Worm (Caenorhabditis elegans): ENCODE results near the gene nhr-1.

The nhr-1 gene

DNA sequence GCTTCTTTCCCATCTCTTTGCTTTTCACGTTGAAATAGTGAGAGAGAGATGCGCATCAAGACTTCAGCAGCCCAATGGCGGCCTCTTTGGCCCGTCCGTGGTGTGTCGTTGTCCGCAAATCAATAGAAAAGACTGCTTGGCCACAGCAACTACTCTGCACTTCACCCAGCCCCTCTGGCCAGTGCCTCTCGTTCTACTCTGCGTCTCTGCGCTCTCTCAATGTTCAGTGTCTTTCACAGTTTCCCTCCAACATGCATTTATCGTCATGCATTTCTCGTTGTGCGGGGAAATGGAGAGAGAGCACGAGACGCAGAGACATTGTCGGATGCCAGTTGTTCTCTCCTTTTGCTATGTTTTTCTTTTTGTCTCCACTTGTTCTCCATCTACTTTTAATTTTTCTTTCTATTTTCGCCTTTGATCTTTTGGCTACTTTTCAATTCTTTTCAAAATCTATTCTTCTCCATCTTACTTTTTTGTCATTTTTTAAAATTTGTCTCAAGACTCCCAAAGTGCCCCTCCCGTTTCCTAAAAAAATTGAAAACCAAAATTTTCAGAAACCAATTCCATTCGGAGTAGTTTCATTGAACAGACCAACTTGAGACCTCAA is at the start of gene nhr-1:
Gene nhr-1 (plus strand): TSS at position 557 of the 607 bp plus-strand sequence.
- peak; percentile 83 for TF ChIP-seq him-1 (tag; optimal IDR thresholded peaks at IDR 0.05)
- TF ChIP-seq W03F9.2 (tag; optimal IDR thresholded peaks at IDR 0.05): no peak

DNA sequence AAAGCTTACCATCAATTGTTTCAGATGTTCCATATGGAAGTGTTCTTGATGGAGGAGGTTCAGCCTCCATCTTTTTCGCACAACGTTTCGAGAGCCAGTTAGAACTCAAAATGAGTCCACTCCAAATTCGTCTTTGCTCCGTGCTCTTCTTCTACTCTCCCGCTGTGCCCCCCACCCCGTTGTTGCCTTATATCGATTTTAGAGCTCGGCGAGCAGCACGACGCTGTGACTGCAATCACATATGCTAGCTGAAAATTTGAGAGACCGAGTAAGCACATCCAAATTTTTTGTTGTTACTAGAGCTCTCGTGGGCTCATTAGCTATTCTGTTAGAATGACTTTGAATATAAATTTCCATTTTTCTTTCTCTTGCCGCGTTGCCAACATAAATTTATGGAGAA is 49.1 kb upstream of the nhr-1 start, which contains the start of gene slc-17.1:
Gene slc-17.1 (minus strand): TSS at position 101 of the 400 bp plus-strand sequence.
- TF ChIP-seq W03F9.2 (tag; optimal IDR thresholded peaks at IDR 0.05) (no peak), him-1 (tag; optimal IDR thresholded peaks at IDR 0.05) (no peak), dao-5 (tag; optimal IDR thresholded peaks at IDR 0.05) (no peak)

DNA sequence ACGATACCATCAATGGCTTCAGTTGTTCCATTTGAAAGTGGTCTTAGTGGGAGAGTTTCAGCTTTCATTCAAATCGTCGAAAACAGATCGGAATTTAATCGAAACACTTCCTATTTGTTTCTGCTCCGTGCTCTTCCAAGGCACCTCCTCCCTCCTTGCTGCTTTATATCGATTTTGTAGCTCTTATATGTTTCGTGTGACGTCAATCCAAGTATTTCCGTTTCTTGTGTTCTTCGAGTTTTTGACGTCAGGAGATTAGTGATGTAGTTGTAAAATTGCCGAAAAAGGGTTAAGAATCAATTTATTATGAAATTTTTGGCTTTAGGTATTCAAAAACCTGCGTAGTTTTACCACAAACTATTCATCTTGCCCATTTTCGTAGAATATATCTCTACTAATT is 47.2 kb upstream of the nhr-1 start, which contains the start of gene ZK54.3:
Gene ZK54.3 (minus strand): TSS at position 391 of the 400 bp plus-strand sequence.
- TF ChIP-seq him-1 (tag; optimal IDR thresholded peaks at IDR 0.05) (peak; percentile 29), dao-5 (tag; optimal IDR thresholded peaks at IDR 0.05) (no peak)

DNA sequence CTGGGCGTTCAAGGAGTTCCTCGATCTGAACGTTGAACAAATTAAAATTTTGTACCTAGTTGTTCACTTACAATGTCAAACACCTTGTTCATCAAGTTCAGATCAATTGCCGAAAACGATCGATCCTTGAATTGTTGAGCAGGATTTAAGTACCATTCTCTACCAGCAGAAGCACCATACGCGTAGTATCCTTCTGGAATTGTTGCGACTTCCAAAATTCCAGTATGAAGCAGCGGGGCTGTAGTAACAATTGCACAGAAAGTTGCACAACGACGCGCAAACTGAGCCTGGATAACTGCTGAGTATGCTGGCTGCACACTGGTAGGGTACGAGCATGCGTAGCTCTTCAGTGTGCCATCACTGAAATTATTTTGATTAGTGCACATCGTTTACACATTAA is 45.4 kb upstream of the nhr-1 start:
- no peak for TF ChIP-seq W03F9.2 (tag; optimal IDR thresholded peaks at IDR 0.05)
- TF ChIP-seq him-1 (tag; optimal IDR thresholded peaks at IDR 0.05): no peak
- no peak for TF ChIP-seq dao-5 (tag; optimal IDR thresholded peaks at IDR 0.05)

ce11 chrX:17471703-17472102 is 42.2 kb upstream of the nhr-1 start:
- TF ChIP-seq W03F9.2 (tag; optimal IDR thresholded peaks at IDR 0.05) (no peak), dao-5 (tag; optimal IDR thresholded peaks at IDR 0.05) (no peak), him-1 (tag; optimal IDR thresholded peaks at IDR 0.05) (no peak)

DNA sequence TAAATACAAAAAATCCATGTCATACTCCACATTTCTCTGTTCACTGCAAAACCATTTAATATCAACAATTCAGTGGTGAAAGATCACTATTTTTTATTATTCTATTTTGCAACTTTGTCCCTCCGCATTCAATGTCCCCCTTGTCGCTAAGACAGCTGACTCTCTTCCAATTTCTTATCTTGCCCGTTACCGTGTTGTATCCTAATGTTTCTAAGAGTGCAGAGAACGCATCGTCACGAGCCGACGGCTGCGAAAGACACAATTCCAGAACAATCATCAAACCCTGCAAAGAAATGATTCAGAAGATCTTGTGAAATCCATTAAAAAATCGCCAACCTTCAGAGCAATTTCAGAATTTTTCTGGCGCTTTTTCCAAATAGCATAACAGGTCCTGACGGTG is 40.9 kb upstream of the nhr-1 start:
- TF ChIP-seq him-1 (tag; optimal IDR thresholded peaks at IDR 0.05) (no peak), W03F9.2 (tag; optimal IDR thresholded peaks at IDR 0.05) (no peak), dao-5 (tag; optimal IDR thresholded peaks at IDR 0.05) (no peak)

DNA sequence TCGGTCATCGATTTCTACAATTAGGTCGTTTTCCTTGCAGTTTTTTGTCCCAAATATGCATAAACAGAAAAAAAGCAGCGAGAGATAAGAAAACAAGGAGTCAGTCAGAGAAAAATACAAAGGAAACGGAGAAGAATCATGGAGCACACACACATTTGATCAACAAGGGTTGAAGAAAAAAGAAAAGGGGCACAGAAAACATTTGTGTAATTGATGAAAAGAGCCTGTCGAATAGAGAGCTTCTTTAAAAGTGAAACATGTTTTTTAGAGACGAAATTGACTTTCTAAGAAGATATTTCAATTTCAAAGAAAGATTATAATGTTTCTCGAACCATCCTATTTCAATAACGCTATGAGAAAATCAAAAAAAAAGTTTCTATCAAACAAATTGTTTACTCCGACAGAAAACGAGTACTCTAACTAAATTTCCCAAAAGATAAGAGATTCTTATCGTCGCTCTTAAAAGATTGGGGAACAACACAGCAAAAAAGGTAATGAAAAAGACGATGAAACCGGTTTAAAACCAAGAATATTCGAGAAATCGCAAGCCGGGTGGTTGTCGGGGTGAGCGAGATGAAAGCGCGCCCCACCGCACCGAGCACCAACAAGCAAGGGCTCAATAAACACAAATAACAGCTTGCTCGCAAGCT is 39.2 kb upstream of the nhr-1 start, which contains the start of gene tps-1:
Gene tps-1 (minus strand): TSS at position 14 of the 650 bp plus-strand sequence.
- no peak for TF ChIP-seq W03F9.2 (tag; optimal IDR thresholded peaks at IDR 0.05)
- no peak for TF ChIP-seq dao-5 (tag; optimal IDR thresholded peaks at IDR 0.05)
- TF ChIP-seq him-1 (tag; optimal IDR thresholded peaks at IDR 0.05): no peak

ce11 chrX:17475974-17476373 is 37.9 kb upstream of the nhr-1 start:
- TF ChIP-seq dao-5 (tag; optimal IDR thresholded peaks at IDR 0.05): no peak
- TF ChIP-seq W03F9.2 (tag; optimal IDR thresholded peaks at IDR 0.05): no peak
- TF ChIP-seq him-1 (tag; optimal IDR thresholded peaks at IDR 0.05): no peak

DNA sequence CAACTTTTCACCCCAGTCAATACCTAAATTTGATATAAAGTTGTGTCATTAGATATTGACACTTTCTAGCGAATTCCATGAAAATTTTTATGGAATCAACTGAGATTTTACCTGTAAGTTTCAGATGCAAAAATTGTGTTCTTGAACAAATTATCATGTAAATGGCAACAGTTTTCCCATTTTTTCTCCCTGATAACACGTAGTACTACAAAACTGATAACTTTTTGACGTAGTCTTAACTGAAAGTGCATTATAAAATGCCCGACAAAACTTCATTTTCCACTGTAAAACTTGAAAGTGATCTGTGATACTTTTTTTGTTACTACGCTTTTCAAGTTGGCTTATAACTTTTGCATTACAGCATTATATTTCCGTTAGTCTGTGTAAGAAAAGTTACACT is 35.2 kb upstream of the nhr-1 start:
- TF ChIP-seq dao-5 (tag; optimal IDR thresholded peaks at IDR 0.05) (no peak), W03F9.2 (tag; optimal IDR thresholded peaks at IDR 0.05) (no peak), him-1 (tag; optimal IDR thresholded peaks at IDR 0.05) (no peak)

ce11 chrX:17479694-17480574 is 33.9 kb upstream of the nhr-1 start:
- peak; percentile 96 for TF ChIP-seq him-1 (tag; optimal IDR thresholded peaks at IDR 0.05)
- TF ChIP-seq W03F9.2 (tag; optimal IDR thresholded peaks at IDR 0.05): no peak

- no peak for TF ChIP-seq W03F9.2 (tag; optimal IDR thresholded peaks at IDR 0.05)
- TF ChIP-seq dao-5 (tag; optimal IDR thresholded peaks at IDR 0.05): no peak
- TF ChIP-seq him-1 (tag; optimal IDR thresholded peaks at IDR 0.05): no peak
Measured at ce11 chrX:17481892-17482515, 31.9 kb upstream of the nhr-1 start.

- TF ChIP-seq dao-5 (tag; optimal IDR thresholded peaks at IDR 0.05) (no peak), W03F9.2 (tag; optimal IDR thresholded peaks at IDR 0.05) (no peak), him-1 (tag; optimal IDR thresholded peaks at IDR 0.05) (no peak)
Measured at ce11 chrX:17486735-17487134, 27.1 kb upstream of the nhr-1 start, which contains the start of gene npr-24. npr-24 (minus strand) TSS chrX:17486835.

- TF ChIP-seq him-1 (tag; optimal IDR thresholded peaks at IDR 0.05) (no peak), dao-5 (tag; optimal IDR thresholded peaks at IDR 0.05) (no peak)
Measured at ce11 chrX:17502246-17502645, 11.6 kb upstream of the nhr-1 start.
